Fruit fly (Drosophila melanogaster): ENCODE data around the gene Archease.

The Archease gene

dm6 chr3R:21671636-21672035 lies 8.9 kb upstream of the Archease start, which contains the start of gene PolA1 (continued):
- TF ChIP-seq CG11085 (GFP tag; IDR thresholded peaks at IDR 0.05): peak; percentile 23; the same call in 1 of the 2 replicates
- TF ChIP-seq vvl (GFP tag; IDR thresholded peaks at IDR 0.05): peak; percentile 68
- peak; percentile 7 for TF ChIP-seq tx (GFP tag; optimal IDR thresholded peaks at IDR 0.05)
- peak; percentile 80 for TF ChIP-seq lilli (GFP tag; optimal IDR thresholded peaks at IDR 0.05)
- peak in 1 of 2 experiments; percentile 38 for TF ChIP-seq Hr51 (GFP tag; optimal IDR thresholded peaks at IDR 0.05)
- no peak for TF ChIP-seq wek (GFP tag; optimal IDR thresholded peaks at IDR 0.05)
- peak; percentile 72 for TF ChIP-seq CoRest (tag; optimal IDR thresholded peaks at IDR 0.05)
- peak; percentile 33 for TF ChIP-seq Chrac-16 (GFP tag; optimal IDR thresholded peaks at IDR 0.05)
- TF ChIP-seq CG12155 (GFP tag; optimal IDR thresholded peaks at IDR 0.05): peak; percentile 3
- TF ChIP-seq NC2α (GFP tag; optimal IDR thresholded peaks at IDR 0.05): peak; percentile 19
- no peak for TF ChIP-seq CG2875 (GFP tag; optimal IDR thresholded peaks at IDR 0.05)
- TF ChIP-seq insv (GFP tag; optimal IDR thresholded peaks at IDR 0.05): peak in 1 of 2 experiments; percentile 54
- TF ChIP-seq cato (GFP tag; optimal IDR thresholded peaks at IDR 0.05; ENCODE audit: borderline replicate concordance): no peak
- peak; percentile 99 for TF ChIP-seq Dll (GFP tag; IDR thresholded peaks at IDR 0.05; ENCODE audit: partially characterized antibody)
- peak; percentile 94 for TF ChIP-seq vnd (GFP tag; IDR thresholded peaks at IDR 0.05; ENCODE audit: partially characterized antibody)
- 0 out of 2 replicates have a peak, but pooled peaks have one; percentile 16 for TF ChIP-seq rib (GFP tag; IDR thresholded peaks at IDR 0.05)
- no peak for TF ChIP-seq Asciz (GFP tag; optimal IDR thresholded peaks at IDR 0.05)
- no peak for TF ChIP-seq odd (GFP tag; optimal IDR thresholded peaks at IDR 0.05)
- TF ChIP-seq CG13894 (tag; optimal IDR thresholded peaks at IDR 0.05): no peak
- peak; percentile 27; the same call in 1 of the 3 replicates for TF ChIP-seq CG11695 (GFP tag; IDR thresholded peaks at IDR 0.05)
- peak; percentile 35 for TF ChIP-seq Camta (GFP tag; optimal IDR thresholded peaks at IDR 0.05)
- peak; percentile 90 for TF ChIP-seq hb (GFP tag; IDR thresholded peaks at IDR 0.05; ENCODE audit: partially characterized antibody)
- no peak for TF ChIP-seq Nf-YA (GFP tag; IDR thresholded peaks at IDR 0.05)
- TF ChIP-seq az2 (GFP tag; optimal IDR thresholded peaks at IDR 0.05): peak; percentile 5
- TF ChIP-seq HLH54F (GFP tag; optimal IDR thresholded peaks at IDR 0.05): peak; percentile 57
- TF ChIP-seq B-H1 (GFP tag; IDR thresholded peaks at IDR 0.05): peak; percentile 21; the same call in 1 of the 3 replicates
- peak; percentile 90 for TF ChIP-seq Ets97D (GFP tag; optimal IDR thresholded peaks at IDR 0.05)
- peak; percentile 70 for TF ChIP-seq CG33213 (GFP tag; optimal IDR thresholded peaks at IDR 0.05)
- TF ChIP-seq gro (GFP tag; optimal IDR thresholded peaks at IDR 0.05): peak; percentile 64
- peak; percentile 84 for TF ChIP-seq phol (tag; optimal IDR thresholded peaks at IDR 0.05)
- peak; percentile 95 for TF ChIP-seq amos (GFP tag; IDR thresholded peaks at IDR 0.05; ENCODE audit: partially characterized antibody)
- peak; percentile 37 for TF ChIP-seq Hmr (GFP tag; optimal IDR thresholded peaks at IDR 0.05)
- peak; percentile 97 for TF ChIP-seq Scr (GFP tag; IDR thresholded peaks at IDR 0.05; ENCODE audit: partially characterized antibody)
- peak; percentile 95 for TF ChIP-seq trem (tag; optimal IDR thresholded peaks at IDR 0.05)
- peak; percentile 90 for TF ChIP-seq sens (GFP tag)
- 0 out of 2 replicates have a peak, but pooled peaks have one; percentile 27 for TF ChIP-seq Taf1 (GFP tag; IDR thresholded peaks at IDR 0.05)
- peak; percentile 92 for TF ChIP-seq bbx (GFP tag; IDR thresholded peaks at IDR 0.05; ENCODE audit: partially characterized antibody)
- TF ChIP-seq CG5245 (GFP tag; optimal IDR thresholded peaks at IDR 0.05): peak; percentile 12
- peak; percentile 21 for TF ChIP-seq PHDP (tag; optimal IDR thresholded peaks at IDR 0.05)
- peak; percentile 89 for TF ChIP-seq Ets65A (GFP tag)
- no peak for TF ChIP-seq CG15269 (tag; optimal IDR thresholded peaks at IDR 0.05)
- TF ChIP-seq CG4854 (GFP tag; optimal IDR thresholded peaks at IDR 0.05): no peak
- peak; percentile 26 for TF ChIP-seq vfl (GFP tag; optimal IDR thresholded peaks at IDR 0.05)
- no peak for TF ChIP-seq bowl (GFP tag; IDR thresholded peaks at IDR 0.05)
- peak; percentile 39 for TF ChIP-seq CG8290 (GFP tag; optimal IDR thresholded peaks at IDR 0.05)
- TF ChIP-seq CG8290 (tag; optimal IDR thresholded peaks at IDR 0.05): no peak
- TF ChIP-seq Optix (GFP tag; IDR thresholded peaks at IDR 0.05): no peak
- peak; percentile 32; the same call in 1 of the 2 replicates for TF ChIP-seq Xrp1 (GFP tag; IDR thresholded peaks at IDR 0.05)
- peak; percentile 94 for TF ChIP-seq hbn (GFP tag; IDR thresholded peaks at IDR 0.05; ENCODE audit: partially characterized antibody)
- peak; percentile 49 for TF ChIP-seq Abd-B (GFP tag; optimal IDR thresholded peaks at IDR 0.05)
